Fruit fly (Drosophila melanogaster) whole organism, embryonic: Measurements from ENCODE around the gene pros.

Experiments used
- Awh ChIP-seq: fragments of 200-800 bp; sonication (Bioruptor generic); IDR thresholded peaks from 2 replicates; pipeline ENCODE4, ENCODE4 v1.3.6; 2022; ENCODE audit warnings: missing biosample characterization, missing genetic modification characterization
- B-H2 ChIP-seq: fragments of 200-800 bp; sonication (Bioruptor generic); optimal IDR thresholded peaks from 2 replicates; lab custom pipeline; 2018; ENCODE audit warnings: missing biosample characterization, mild to moderate bottlenecking, missing genetic modification characterization
- BEAF-32 ChIP-seq: fragments of 200-800 bp; sonication (Bioruptor generic); optimal IDR thresholded peaks from 3 replicates; lab custom pipeline; 2017; ENCODE audit warnings: missing biosample characterization, missing genetic modification characterization, mild to moderate bottlenecking, moderate library complexity, missing genetic modification reagents
- Bgb ChIP-seq: fragments of 200-800 bp; sonication (Bioruptor generic); IDR thresholded peaks from 2 replicates; pipeline ENCODE4 v1.3.6; 2022; ENCODE audit warnings: missing biosample characterization, missing genetic modification characterization; ENCODE audit not compliant: partially characterized antibody
- CG10147 ChIP-seq: fragments of 200-800 bp; sonication (Bioruptor generic); optimal IDR thresholded peaks from 2 replicates; lab custom pipeline; 2019; ENCODE audit warnings: missing biosample characterization, mild to moderate bottlenecking, missing genetic modification characterization, moderate library complexity
- CG11398 ChIP-seq: fragments of 200-800 bp; sonication (Bioruptor generic); optimal IDR thresholded peaks from 2 replicates; lab custom pipeline; 2016; ENCODE audit warnings: missing biosample characterization, missing genetic modification characterization
- CG13123 ChIP-seq: fragments of 200-800 bp; sonication (Bioruptor generic); optimal IDR thresholded peaks from 2 replicates; lab custom pipeline; 2016; ENCODE audit warnings: missing biosample characterization, missing genetic modification characterization
- CG13624 ChIP-seq: fragments of 200-800 bp; sonication (Bioruptor generic); optimal IDR thresholded peaks from 2 replicates; lab custom pipeline; 2016; ENCODE audit warnings: missing biosample characterization, missing genetic modification characterization
- CG1647 ChIP-seq: fragments of 200-800 bp; sonication (Bioruptor generic); optimal IDR thresholded peaks from 3 replicates; lab custom pipeline; 2016; ENCODE audit warnings: missing biosample characterization, missing genetic modification characterization
- CG16779 ChIP-seq: fragments of 200-800 bp; sonication (Bioruptor generic); IDR thresholded peaks from 2 replicates; pipeline ENCODE4 v1.3.6; 2022; ENCODE audit warnings: missing biosample characterization, missing genetic modification characterization
- CG1792 ChIP-seq: fragments of 200-800 bp; sonication (Bioruptor generic); optimal IDR thresholded peaks from 2 replicates; lab custom pipeline; 2016; ENCODE audit warnings: missing biosample characterization, missing genetic modification characterization
- CG32532 ChIP-seq: fragments of 200-800 bp; sonication (Bioruptor generic); IDR thresholded peaks from 2 replicates; pipeline ENCODE4 v1.3.6; 2022; ENCODE audit warnings: missing biosample characterization, missing genetic modification characterization
- CG32772 ChIP-seq: fragments of 200-800 bp; sonication (Bioruptor generic); IDR thresholded peaks from 2 replicates; pipeline ENCODE4 v1.3.6; 2022; ENCODE audit warnings: missing biosample characterization, missing genetic modification characterization
- CG3726 ChIP-seq: fragments of 200-800 bp; sonication (Bioruptor generic); IDR thresholded peaks from 3 replicates; pipeline ENCODE4, ENCODE4 v1.3.6; 2022; ENCODE audit warnings: missing biosample characterization, missing genetic modification characterization
- CG4282 ChIP-seq: fragments of 200-800 bp; sonication (Bioruptor generic); optimal IDR thresholded peaks from 2 replicates; lab custom pipeline; 2016; ENCODE audit warnings: missing biosample characterization, missing genetic modification characterization
- CG43689 ChIP-seq: fragments of 200-800 bp; sonication (Bioruptor generic); IDR thresholded peaks from 2 replicates; pipeline ENCODE4 v1.3.6; 2022; ENCODE audit warnings: missing biosample characterization, missing genetic modification characterization
- CG4404 ChIP-seq: fragments of 200-800 bp; sonication (Bioruptor generic); IDR thresholded peaks from 2 replicates; pipeline ENCODE4 v1.3.6; 2022; ENCODE audit warnings: missing biosample characterization, missing genetic modification characterization
- CG6854 ChIP-seq: fragments of 200-800 bp; sonication (Bioruptor generic); optimal IDR thresholded peaks from 3 replicates; lab custom pipeline; 2017; ENCODE audit warnings: missing biosample characterization, mild to moderate bottlenecking, missing genetic modification characterization
- CG7786 ChIP-seq: fragments of 200-800 bp; sonication (Bioruptor generic); optimal IDR thresholded peaks from 2 replicates; lab custom pipeline; 2016; ENCODE audit warnings: missing biosample characterization, missing genetic modification characterization
- Deaf1 ChIP-seq: fragments of 200-800 bp; optimal IDR thresholded peaks from 3 replicates; lab custom pipeline; 2019; ENCODE audit warnings: missing biosample characterization, mild to moderate bottlenecking, missing genetic modification characterization, moderate library complexity
- Drgx ChIP-seq: fragments of 200-800 bp; sonication (Bioruptor generic); IDR thresholded peaks from 2 replicates; pipeline ENCODE4 v1.3.6; 2022; ENCODE audit warnings: missing biosample characterization, missing genetic modification characterization
- Fer2 ChIP-seq: fragments of 200-800 bp; sonication (Bioruptor generic); optimal IDR thresholded peaks from 2 replicates; lab custom pipeline; 2018; ENCODE audit warnings: missing biosample characterization, mild to moderate bottlenecking, missing genetic modification characterization, moderate library complexity
- H2.0 ChIP-seq: fragments of 200-800 bp; sonication (Bioruptor generic); IDR thresholded peaks from 2 replicates; pipeline ENCODE4 v1.3.6; 2022; ENCODE audit warnings: missing biosample characterization, missing genetic modification characterization
- HLH54F ChIP-seq: fragments of 200-800 bp; sonication (Bioruptor generic); optimal IDR thresholded peaks from 3 replicates; lab custom pipeline; 2016; ENCODE audit warnings: missing biosample characterization, missing genetic modification characterization
- Hmr ChIP-seq: fragments of 200-800 bp; sonication (Bioruptor generic); optimal IDR thresholded peaks from 3 replicates; lab custom pipeline; 2017; ENCODE audit warnings: mild to moderate bottlenecking, missing biosample characterization, missing genetic modification reagents, missing genetic modification characterization
- Hr39 ChIP-seq: fragments of >200 bp; optimal IDR thresholded peaks from 2 replicates; lab custom pipeline; 2017
- Max ChIP-seq: fragments of 200-800 bp; sonication (Bioruptor generic); optimal IDR thresholded peaks from 2 replicates; lab custom pipeline; 2016; ENCODE audit warnings: missing biosample characterization, mild to moderate bottlenecking, missing genetic modification characterization
- NfI ChIP-seq: fragments of 200-800 bp; sonication (Bioruptor generic); optimal IDR thresholded peaks from 3 replicates; lab custom pipeline; 2018; ENCODE audit warnings: missing biosample characterization, mild to moderate bottlenecking, missing genetic modification characterization, moderate library complexity
- Rfx ChIP-seq: fragments of 200-800 bp; sonication (Bioruptor generic); IDR thresholded peaks from 2 replicates; pipeline ENCODE4 v1.3.6; 2022; ENCODE audit warnings: missing biosample characterization, missing genetic modification characterization
- ab ChIP-seq: fragments of 200-800 bp; sonication (Bioruptor generic); optimal IDR thresholded peaks from 2 replicates; lab custom pipeline; 2016; ENCODE audit warnings: missing biosample characterization, missing genetic modification characterization
- cad ChIP-seq: fragments of >200 bp; optimal IDR thresholded peaks from 2 replicates; lab custom pipeline; 2017; ENCODE audit warnings: missing biosample characterization, missing genetic modification characterization
- caup ChIP-seq: fragments of 200-800 bp; sonication (Bioruptor generic); optimal IDR thresholded peaks from 3 replicates; lab custom pipeline; 2017; ENCODE audit warnings: missing biosample characterization, mild to moderate bottlenecking, missing genetic modification characterization, moderate library complexity; ENCODE audit not compliant: severe bottlenecking
- chinmo ChIP-seq: fragments of 200-800 bp; sonication (Bioruptor generic); IDR thresholded peaks from 4 replicates; pipeline ENCODE4 v1.3.6; 2022; ENCODE audit warnings: missing biosample characterization, missing genetic modification characterization; ENCODE audit not compliant: partially characterized antibody
- crc ChIP-seq: fragments of 200-800 bp; sonication (Bioruptor generic); optimal IDR thresholded peaks from 2 replicates; lab custom pipeline; 2016; ENCODE audit warnings: missing biosample characterization, missing genetic modification characterization
- dmrt99B ChIP-seq: fragments of 200-800 bp; sonication (Bioruptor generic); optimal IDR thresholded peaks from 2 replicates; lab custom pipeline; 2018; ENCODE audit warnings: missing biosample characterization, mild to moderate bottlenecking, missing genetic modification characterization, moderate library complexity
- en ChIP-seq: fragments of 200-800 bp; sonication (Bioruptor generic); optimal IDR thresholded peaks from 2 replicates; lab custom pipeline; 2016; ENCODE audit warnings: missing biosample characterization, missing genetic modification characterization
- fd64A ChIP-seq: fragments of 200-800 bp; sonication (Bioruptor generic); optimal IDR thresholded peaks from 3 replicates; lab custom pipeline; 2018; ENCODE audit warnings: missing biosample characterization, mild to moderate bottlenecking, missing genetic modification characterization
- gsb-n ChIP-seq: fragments of 200-800 bp; sonication (Bioruptor generic); optimal IDR thresholded peaks from 3 replicates; lab custom pipeline; 2018; ENCODE audit warnings: missing biosample characterization, mild to moderate bottlenecking, missing genetic modification characterization
- h ChIP-seq: fragments of >200 bp; optimal IDR thresholded peaks from 2 replicates; lab custom pipeline; 2017
- ind ChIP-seq: fragments of 200-800 bp; sonication (Bioruptor generic); optimal IDR thresholded peaks from 3 replicates; lab custom pipeline; 2016; ENCODE audit warnings: missing biosample characterization, missing genetic modification characterization
- inv ChIP-seq: fragments of 200-800 bp; sonication (Bioruptor generic); IDR thresholded peaks from 2 replicates; pipeline ENCODE4 v1.3.6; 2022; ENCODE audit warnings: missing biosample characterization, missing genetic modification characterization; ENCODE audit not compliant: partially characterized antibody
- mirr ChIP-seq: fragments of 200-800 bp; sonication (Bioruptor generic); optimal IDR thresholded peaks from 3 replicates; lab custom pipeline; 2018; ENCODE audit warnings: missing biosample characterization, mild to moderate bottlenecking, missing genetic modification characterization
- p53 ChIP-seq: fragments of 200-800 bp; sonication (Bioruptor generic); optimal IDR thresholded peaks from 2 replicates; lab custom pipeline; 2016; ENCODE audit warnings: missing biosample characterization, missing genetic modification characterization
- ranshi ChIP-seq: fragments of 200-800 bp; sonication (Bioruptor generic); IDR thresholded peaks from 2 replicates; pipeline ENCODE4 v1.3.6; 2022; ENCODE audit warnings: missing biosample characterization, missing genetic modification characterization
- shn ChIP-seq: fragments of 200-800 bp; sonication (Bioruptor generic); optimal IDR thresholded peaks from 3 replicates; lab custom pipeline; 2016; ENCODE audit warnings: missing biosample characterization, missing genetic modification characterization
- slbo ChIP-seq: fragments of 200-800 bp; sonication (Bioruptor generic); IDR thresholded peaks from 2 replicates; pipeline ENCODE4 v1.3.6; 2022; ENCODE audit warnings: missing biosample characterization, missing genetic modification characterization
- sna ChIP-seq: fragments of 200-800 bp; sonication (Bioruptor generic); IDR thresholded peaks from 2 replicates; pipeline ENCODE4 v1.3.6; 2022; ENCODE audit warnings: missing biosample characterization, missing genetic modification characterization; ENCODE audit not compliant: partially characterized antibody
- stc ChIP-seq: fragments of 200-800 bp; sonication (Bioruptor generic); IDR thresholded peaks from 2 replicates; pipeline ENCODE4 v1.3.6; 2022; ENCODE audit warnings: missing biosample characterization, missing genetic modification characterization
- sug ChIP-seq: fragments of 200-800 bp; optimal IDR thresholded peaks from 2 replicates; lab custom pipeline; 2019; ENCODE audit warnings: missing biosample characterization, mild to moderate bottlenecking, missing genetic modification characterization, moderate library complexity
- tap ChIP-seq: fragments of 200-800 bp; optimal IDR thresholded peaks from 3 replicates; lab custom pipeline; 2019; ENCODE audit warnings: missing biosample characterization, mild to moderate bottlenecking, missing genetic modification characterization, moderate library complexity
- twi ChIP-seq: fragments of 200-800 bp; optimal IDR thresholded peaks from 2 replicates; lab custom pipeline; 2019; ENCODE audit warnings: missing biosample characterization, mild to moderate bottlenecking, missing genetic modification characterization, moderate library complexity
- zfh2 ChIP-seq: fragments of 200-800 bp; sonication (Bioruptor generic); optimal IDR thresholded peaks from 2 replicates; lab custom pipeline; 2016; ENCODE audit warnings: missing biosample characterization, missing genetic modification characterization

The pros gene

dm6 chr3R:11421643-11422122, 93.4 kb downstream of the pros start, which contains the start of the genes ninaG and Sptz (continued):
- TF ChIP-seq CG11398 = peak; percentile 83
- TF ChIP-seq CG13123 = peak; percentile 91
- TF ChIP-seq en (GFP tag; lab: Kevin White, UChicago) = peak; percentile 80
- TF ChIP-seq Hmr = peak; percentile 92
- 0 out of 4 replicates have a peak, but pooled peaks have one; percentile 52 for TF ChIP-seq chinmo (GFP tag; lab: Robert Waterston, UW)
- peak; percentile 97 for TF ChIP-seq HLH54F (GFP tag; lab: Kevin White, UChicago)
- TF ChIP-seq fd64A (GFP tag; lab: Kevin White, UChicago) = peak; percentile 21
- TF ChIP-seq p53 (GFP tag; lab: Kevin White, UChicago) = peak; percentile 73
- no peak for TF ChIP-seq B-H2 (GFP tag; lab: Kevin White, UChicago)
- TF ChIP-seq CG4282 = peak; percentile 88
- TF ChIP-seq sna (GFP tag; lab: Robert Waterston, UW) = peak; percentile 44; the same call in 1 of the 2 replicates
- TF ChIP-seq cad (GFP tag; lab: Kevin White, UChicago) = no peak
- TF ChIP-seq CG6854 = peak; percentile 11
- TF ChIP-seq twi (tag; lab: Kevin White, UChicago) = no peak
- peak; percentile 82 for TF ChIP-seq Deaf1 (tag; lab: Kevin White, UChicago)
- TF ChIP-seq h (lab: Kevin White, UChicago) = no peak
- peak; percentile 84 for TF ChIP-seq caup (GFP tag; lab: Kevin White, UChicago)
- no peak for TF ChIP-seq Hr39 (lab: Kevin White, UChicago)
- TF ChIP-seq BEAF-32 = peak; percentile 69
- peak; percentile 95 for TF ChIP-seq CG1647 (GFP tag; lab: Kevin White, UChicago)
- peak; percentile 84 for TF ChIP-seq CG1792 (GFP tag; lab: Kevin White, UChicago)
- no peak for TF ChIP-seq Bgb
- TF ChIP-seq Fer2 (tag; lab: Kevin White, UChicago) = peak; percentile 84
- peak; percentile 94 for TF ChIP-seq CG7786
- peak; percentile 93 for TF ChIP-seq Drgx (GFP tag; lab: Robert Waterston, UW)
- TF ChIP-seq Rfx (GFP tag; lab: Robert Waterston, UW) = peak; percentile 98
- peak; percentile 88 for TF ChIP-seq stc (GFP tag; lab: Robert Waterston, UW)
- peak; percentile 88 for TF ChIP-seq Awh (GFP tag; lab: Robert Waterston, UW)
- peak; percentile 97 for TF ChIP-seq slbo (GFP tag; lab: Robert Waterston, UW)
- TF ChIP-seq mirr (GFP tag; lab: Kevin White, UChicago) = peak; percentile 11
- no peak for TF ChIP-seq gsb-n
- TF ChIP-seq dmrt99B = no peak
- TF ChIP-seq CG13624 (GFP tag; lab: Kevin White, UChicago) = peak; percentile 95
- TF ChIP-seq CG43689 (GFP tag; lab: Robert Waterston, UW) = peak; percentile 83
- peak; percentile 90 for TF ChIP-seq NfI (GFP tag; lab: Kevin White, UChicago)
- TF ChIP-seq CG32532 (GFP tag; lab: Robert Waterston, UW) = peak; percentile 95
- TF ChIP-seq crc (GFP tag; lab: Kevin White, UChicago) = peak; percentile 82
- TF ChIP-seq CG32772 = peak; percentile 96
- peak; percentile 97 for TF ChIP-seq CG4404
- TF ChIP-seq zfh2 (GFP tag; lab: Kevin White, UChicago) = peak; percentile 97
- peak; percentile 95 for TF ChIP-seq ranshi (GFP tag; lab: Robert Waterston, UW)
- peak; percentile 90 for TF ChIP-seq ab (GFP tag; lab: Kevin White, UChicago)
- TF ChIP-seq Max (GFP tag; lab: Kevin White, UChicago) = peak; percentile 95
- peak; percentile 94 for TF ChIP-seq shn
- peak; percentile 95 for TF ChIP-seq H2.0 (GFP tag; lab: Robert Waterston, UW)
- peak; percentile 70 for TF ChIP-seq CG16779 (GFP tag; lab: Robert Waterston, UW)
- no peak for TF ChIP-seq sug (tag; lab: Kevin White, UChicago)
- peak; percentile 87; the same call in 2 of the 3 replicates for TF ChIP-seq CG3726 (GFP tag; lab: Robert Waterston, UW)
- peak; percentile 96 for TF ChIP-seq ind (GFP tag; lab: Kevin White, UChicago)
- TF ChIP-seq tap (tag; lab: Kevin White, UChicago) = no peak
- no peak for TF ChIP-seq inv
- TF ChIP-seq CG10147 (GFP tag; lab: Kevin White, UChicago) = no peak
